Fruit fly (Drosophila melanogaster) Kc167 (cell line): ENCODE measurements around the gene CG10553.

Experiments
- Myc ChIP-seq: fragments of >200 bp; optimal IDR thresholded peaks from 2 replicates; lab custom pipeline; 2017; ENCODE audit warnings: missing external identifiers
- h ChIP-seq: fragments of >200 bp; optimal IDR thresholded peaks from 3 replicates; lab custom pipeline; 2018; ENCODE audit warnings: missing external identifiers

- TF ChIP-seq Myc (lab: Kevin White, UChicago): no peak
- TF ChIP-seq h (lab: Kevin White, UChicago): no peak
Observed at dm6 chr3R:25318011-25318410, at the start of gene CG10553.
